Worm (Caenorhabditis elegans) whole organism, L2 larva: Measurements from ENCODE around the gene afmd-1.
A peak's percentile ranks its signal among the peaks of the same experiment; 100 is the strongest.

Source experiments
- ama-1 ChIP-seq: fragments of 150-350 bp; optimal IDR thresholded peaks from 2 replicates; lab custom pipeline; 2018; ENCODE audit warnings: inconsistent platforms
- elt-1 ChIP-seq: fragments of 150-350 bp; optimal IDR thresholded peaks from 2 replicates; lab custom pipeline; 2014; ENCODE audit warnings: missing biosample characterization, missing genetic modification characterization
- lsy-2 ChIP-seq, 2 experiments: fragments of 150-350 bp in 1 of 2; sonication (generic microtip) in 1 of 2; optimal IDR thresholded peaks; 2 replicates each; lab custom pipeline; 2014 to 2017; ENCODE audit warnings: missing biosample characterization in 2 of 2, missing genetic modification characterization in 2 of 2
- nhr-12 ChIP-seq: fragments of 150-350 bp; optimal IDR thresholded peaks from 2 replicates; lab custom pipeline; 2014; ENCODE audit warnings: missing biosample characterization, missing genetic modification characterization
- nhr-77 ChIP-seq: fragments of 150-350 bp; optimal IDR thresholded peaks from 2 replicates; lab custom pipeline; 2014; ENCODE audit warnings: missing biosample characterization, missing genetic modification characterization
- snpc-4 ChIP-seq: fragments of 150-350 bp; optimal IDR thresholded peaks from 2 replicates; lab custom pipeline; 2014; ENCODE audit warnings: missing biosample characterization, missing genetic modification characterization
- ztf-11 ChIP-seq: sonication (generic microtip); optimal IDR thresholded peaks from 2 replicates; lab custom pipeline; 2017; ENCODE audit warnings: missing biosample characterization, missing genetic modification characterization

- TF ChIP-seq lsy-2 (tag; optimal IDR thresholded peaks at IDR 0.05; lab: Kevin White, UChicago) (peak; percentile 35 to 82), nhr-77 (tag; lab: Kevin White, UChicago) (no peak), ztf-11 (tag; lab: Kevin White, UChicago) (no peak), snpc-4 (peak; percentile 44), ama-1 (no peak), nhr-12 (tag; lab: Kevin White, UChicago) (no peak), elt-1 (tag; lab: Kevin White, UChicago) (no peak)
Measured at ce11 chrIV:7230198-7230597, 13.8 kb upstream of the afmd-1 start, which contains the start of gene cap-1.
